Worm (Caenorhabditis elegans) whole organism, L4 larva: Measurements from ENCODE around the gene lin-29.

Experiments used
- D1046.2 ChIP-seq: fragments of 200-800 bp; sonication (Bioruptor generic); IDR thresholded peaks from 2 replicates; pipeline ENCODE4 v1.3.6; 2022; ENCODE audit warnings: missing genetic modification characterization, missing compliant biosample characterization
- F10B5.3 ChIP-seq: sonication (generic microtip); optimal IDR thresholded peaks from 2 replicates; lab custom pipeline; 2016; ENCODE audit warnings: mild to moderate bottlenecking, missing genetic modification characterization, missing compliant biosample characterization
- F49E8.2 ChIP-seq: sonication (generic microtip); optimal IDR thresholded peaks from 2 replicates; lab custom pipeline; 2016; ENCODE audit warnings: missing compliant biosample characterization, mild to moderate bottlenecking, missing genetic modification characterization, borderline replicate concordance
- T26A8.4 ChIP-seq: fragments of 200-800 bp; sonication (Bioruptor generic); IDR thresholded peaks from 2 replicates; pipeline ENCODE4 v1.3.6; 2022; ENCODE audit warnings: missing genetic modification characterization, missing compliant biosample characterization
- Y48G9A.11 ChIP-seq: fragments of 200-800 bp; sonication (Bioruptor generic); IDR thresholded peaks from 2 replicates; pipeline ENCODE4 v1.3.6; 2022; ENCODE audit warnings: missing genetic modification reagents, missing genetic modification characterization, missing compliant biosample characterization
- Y5F2A.4 ChIP-seq: fragments of 200-800 bp; sonication (Bioruptor generic); optimal IDR thresholded peaks from 2 replicates; lab custom pipeline; 2018; ENCODE audit warnings: mild to moderate bottlenecking, missing genetic modification characterization, missing compliant biosample characterization
- ZK546.5 ChIP-seq, 2 experiments: sonication (generic microtip); optimal IDR thresholded peaks; 2 replicates each; lab custom pipeline; 2017; ENCODE audit warnings: missing biosample characterization in 2 of 2, missing genetic modification characterization in 2 of 2
- aha-1 ChIP-seq: fragments of 150-350 bp; peaks from one replicate; lab custom pipeline; 2014; ENCODE audit warnings: missing biosample characterization, missing genetic modification characterization
- aly-2 ChIP-seq: sonication (generic microtip); optimal IDR thresholded peaks from 2 replicates; lab custom pipeline; 2018; ENCODE audit warnings: missing biosample characterization, missing genetic modification characterization
- ceh-44 ChIP-seq: fragments of 200-800 bp; sonication (Bioruptor generic); IDR thresholded peaks from 2 replicates; pipeline ENCODE4 v1.3.6; 2022; ENCODE audit warnings: missing genetic modification reagents, missing genetic modification characterization, missing compliant biosample characterization
- ceh-62 ChIP-seq: sonication (generic microtip); optimal IDR thresholded peaks from 2 replicates; lab custom pipeline; 2017; ENCODE audit warnings: missing biosample characterization, missing genetic modification characterization
- daf-16 ChIP-seq, 3 experiments: sonication (generic microtip); optimal IDR thresholded peaks; 2 replicates each; lab custom pipeline; 2016 to 2017; ENCODE audit warnings: missing genetic modification characterization in 3 of 3, missing genetic modification reagents in 3 of 3, mild to moderate bottlenecking in 2 of 3, missing compliant biosample characterization in 2 of 3, missing biosample characterization in 1 of 3, moderate library complexity in 1 of 3
- daf-8 ChIP-seq: fragments of 200-800 bp; sonication (Bioruptor generic); IDR thresholded peaks from 2 replicates; pipeline ENCODE4 v1.3.6; 2022; ENCODE audit warnings: missing genetic modification characterization, missing compliant biosample characterization
- dmd-6 ChIP-seq: fragments of 200-800 bp; sonication (Bioruptor generic); IDR thresholded peaks from 2 replicates; pipeline ENCODE4 v1.3.6; 2022; ENCODE audit warnings: missing genetic modification reagents, missing genetic modification characterization, missing compliant biosample characterization
- dmd-8 ChIP-seq: fragments of 200-800 bp; sonication (Bioruptor generic); IDR thresholded peaks from 2 replicates; pipeline ENCODE4 v1.3.6; 2022; ENCODE audit warnings: missing genetic modification characterization, missing compliant biosample characterization
- dmd-9 ChIP-seq: fragments of 200-800 bp; sonication (Bioruptor generic); IDR thresholded peaks from 2 replicates; pipeline ENCODE4 v1.3.6; 2022; ENCODE audit warnings: missing genetic modification reagents, missing genetic modification characterization, missing compliant biosample characterization
- dpl-1 ChIP-seq: fragments of 150-350 bp; optimal IDR thresholded peaks from 2 replicates; lab custom pipeline; 2014; ENCODE audit warnings: missing biosample characterization, missing genetic modification reagents, missing genetic modification characterization
- duxl-1 ChIP-seq: sonication (generic microtip); optimal IDR thresholded peaks from 2 replicates; lab custom pipeline; 2016; ENCODE audit warnings: mild to moderate bottlenecking, missing genetic modification characterization, moderate library complexity, missing compliant biosample characterization; ENCODE audit not compliant: poor library complexity
- dve-1 ChIP-seq: sonication (generic microtip); optimal IDR thresholded peaks from 2 replicates; lab custom pipeline; 2017; ENCODE audit warnings: antibody characterized with exemption, mild to moderate bottlenecking, missing genetic modification characterization, missing compliant biosample characterization; ENCODE audit not compliant: insufficient read depth
- egl-27 ChIP-seq: sonication (generic microtip); optimal IDR thresholded peaks from 3 replicates; lab custom pipeline; 2017; ENCODE audit warnings: missing biosample characterization, missing genetic modification reagents, missing genetic modification characterization
- hif-1 ChIP-seq, 2 experiments: sonication (generic microtip); optimal IDR thresholded peaks; 2 replicates each; lab custom pipeline; 2016 to 2017; ENCODE audit warnings: missing compliant biosample characterization in 2 of 2, missing genetic modification characterization in 2 of 2, missing genetic modification reagents in 2 of 2, missing genotype in 2 of 2, mild to moderate bottlenecking in 1 of 2
- hlh-11 ChIP-seq: fragments of 200-800 bp; sonication (Bioruptor generic); optimal IDR thresholded peaks from 2 replicates; lab custom pipeline; 2018; ENCODE audit warnings: mild to moderate bottlenecking, missing genetic modification characterization, missing compliant biosample characterization
- hlh-30 ChIP-seq: sonication (generic microtip); optimal IDR thresholded peaks from 2 replicates; lab custom pipeline; 2017; ENCODE audit warnings: antibody characterized with exemption, mild to moderate bottlenecking, missing genetic modification characterization, missing compliant biosample characterization; ENCODE audit not compliant: insufficient read depth
- jun-1 ChIP-seq: fragments of 150-350 bp; optimal IDR thresholded peaks from 2 replicates; lab custom pipeline; 2014; ENCODE audit warnings: missing biosample characterization, missing genetic modification reagents, missing genetic modification characterization
- lim-7 ChIP-seq: fragments of 200-800 bp; sonication (Bioruptor generic); IDR thresholded peaks from 2 replicates; pipeline ENCODE4 v1.3.6; 2022; ENCODE audit warnings: missing genetic modification characterization, missing compliant biosample characterization
- lin-13 ChIP-seq: fragments of 150-350 bp; optimal IDR thresholded peaks from 2 replicates; lab custom pipeline; 2014; ENCODE audit warnings: missing biosample characterization, missing genetic modification reagents, missing genetic modification characterization
- lin-39 ChIP-seq: fragments of 150-350 bp; optimal IDR thresholded peaks from 2 replicates; lab custom pipeline; 2014; ENCODE audit warnings: missing biosample characterization, missing genetic modification reagents, missing genetic modification characterization
- madf-9 ChIP-seq: fragments of 200-800 bp; sonication (Bioruptor generic); conservative IDR thresholded peaks from 2 replicates; pipeline ENCODE4 v1.3.6; 2022; ENCODE audit warnings: missing genetic modification reagents, missing genetic modification characterization, missing compliant biosample characterization
- mdt-29 ChIP-seq: fragments of 200-800 bp; sonication (Bioruptor generic); IDR thresholded peaks from 2 replicates; pipeline ENCODE4 v1.3.6; 2022; ENCODE audit warnings: missing genetic modification reagents, missing genetic modification characterization, missing compliant biosample characterization
- mep-1 ChIP-seq: fragments of 150-350 bp; sonication (generic microtip); optimal IDR thresholded peaks from 3 replicates; lab custom pipeline; 2014; ENCODE audit warnings: missing biosample characterization, missing genetic modification characterization
- mes-2 ChIP-seq: sonication (generic microtip); optimal IDR thresholded peaks from 2 replicates; lab custom pipeline; 2016; ENCODE audit warnings: missing genotype, mild to moderate bottlenecking, missing genetic modification characterization, missing compliant biosample characterization; ENCODE audit not compliant: poor library complexity, severe bottlenecking
- nhr-111 ChIP-seq: fragments of 200-800 bp; sonication (Bioruptor generic); optimal IDR thresholded peaks from 2 replicates; lab custom pipeline; 2018; ENCODE audit warnings: mild to moderate bottlenecking, missing genetic modification characterization, missing compliant biosample characterization
- nhr-28 ChIP-seq: fragments of 150-350 bp; optimal IDR thresholded peaks from 2 replicates; lab custom pipeline; 2014; ENCODE audit warnings: missing biosample characterization, missing genetic modification characterization
- nhr-41 ChIP-seq: fragments of 200-800 bp; sonication (Bioruptor generic); IDR thresholded peaks from 2 replicates; pipeline ENCODE4 v1.3.6; 2022; ENCODE audit warnings: missing genetic modification reagents, missing genetic modification characterization, missing compliant biosample characterization
- nhr-6 ChIP-seq: fragments of 150-350 bp; optimal IDR thresholded peaks from 2 replicates; lab custom pipeline; 2014; ENCODE audit warnings: missing biosample characterization, missing genetic modification characterization
- pha-4 ChIP-seq, 2 experiments: fragments of 150-350 bp in 1 of 2; fragments of 200-800 bp in 1 of 2; sonication (Bioruptor generic) in 1 of 2; IDR thresholded peaks in 1 of 2; optimal IDR thresholded peaks in 1 of 2; 2 replicates each; pipeline versions ENCODE4 v1.3.6 to Lab custom; 2014 to 2022; ENCODE audit warnings: missing genetic modification characterization in 2 of 2, missing genetic modification reagents in 2 of 2, missing biosample characterization in 1 of 2, missing compliant biosample characterization in 1 of 2
- saeg-2 ChIP-seq: fragments of 200-800 bp; sonication (Bioruptor generic); IDR thresholded peaks from 2 replicates; pipeline ENCODE4 v1.3.6; 2022; ENCODE audit warnings: missing genetic modification reagents, missing genetic modification characterization, missing compliant biosample characterization
- set-16 ChIP-seq: fragments of 200-800 bp; sonication (Bioruptor generic); IDR thresholded peaks from 2 replicates; pipeline ENCODE4 v1.3.6; 2022; ENCODE audit warnings: missing genetic modification reagents, missing genetic modification characterization, missing compliant biosample characterization
- skn-1 ChIP-seq: fragments of 150-350 bp; optimal IDR thresholded peaks from 2 replicates; lab custom pipeline; 2014; ENCODE audit warnings: missing biosample characterization, missing genetic modification characterization
- snpc-1.2 ChIP-seq: fragments of 200-800 bp; sonication (Bioruptor generic); IDR thresholded peaks from 2 replicates; pipeline ENCODE4 v1.3.6; 2022; ENCODE audit warnings: missing genetic modification reagents, missing genetic modification characterization, missing compliant biosample characterization
- spr-1 ChIP-seq: sonication (generic microtip); optimal IDR thresholded peaks from 2 replicates; lab custom pipeline; 2016; ENCODE audit warnings: mild to moderate bottlenecking, missing genetic modification characterization, missing compliant biosample characterization
- tag-97 ChIP-seq: fragments of 200-800 bp; sonication (Bioruptor generic); IDR thresholded peaks from 2 replicates; pipeline ENCODE4 v1.3.6; 2022; ENCODE audit warnings: missing genetic modification characterization, missing compliant biosample characterization
- tra-1 ChIP-seq: fragments of 200-800 bp; sonication (Bioruptor generic); IDR thresholded peaks from 2 replicates; pipeline ENCODE4 v1.3.6; 2022; ENCODE audit warnings: missing genetic modification reagents, missing genetic modification characterization, missing compliant biosample characterization
- unc-39 ChIP-seq: sonication (generic microtip); optimal IDR thresholded peaks from 2 replicates; lab custom pipeline; 2017; ENCODE audit warnings: missing biosample characterization, missing genetic modification characterization
- unc-62 ChIP-seq, 3 experiments: fragments of 150-350 bp in 1 of 3; sonication (generic microtip); optimal IDR thresholded peaks in 2 of 3; peaks in 1 of 3; 1 replicate in 1 of 3; 2 replicates in 2 of 3; lab custom pipeline; 2014 to 2017; ENCODE audit warnings: missing biosample characterization in 3 of 3, missing genetic modification characterization in 3 of 3, missing genetic modification reagents in 3 of 3, missing genotype in 1 of 3
- zfp-2 ChIP-seq: sonication (generic microtip); optimal IDR thresholded peaks from 2 replicates; lab custom pipeline; 2016; ENCODE audit warnings: mild to moderate bottlenecking, missing genetic modification characterization, missing compliant biosample characterization
- ztf-11 ChIP-seq: fragments of 150-350 bp; optimal IDR thresholded peaks from 2 replicates; lab custom pipeline; 2014; ENCODE audit warnings: missing biosample characterization, missing genetic modification characterization

The lin-29 gene

DNA sequence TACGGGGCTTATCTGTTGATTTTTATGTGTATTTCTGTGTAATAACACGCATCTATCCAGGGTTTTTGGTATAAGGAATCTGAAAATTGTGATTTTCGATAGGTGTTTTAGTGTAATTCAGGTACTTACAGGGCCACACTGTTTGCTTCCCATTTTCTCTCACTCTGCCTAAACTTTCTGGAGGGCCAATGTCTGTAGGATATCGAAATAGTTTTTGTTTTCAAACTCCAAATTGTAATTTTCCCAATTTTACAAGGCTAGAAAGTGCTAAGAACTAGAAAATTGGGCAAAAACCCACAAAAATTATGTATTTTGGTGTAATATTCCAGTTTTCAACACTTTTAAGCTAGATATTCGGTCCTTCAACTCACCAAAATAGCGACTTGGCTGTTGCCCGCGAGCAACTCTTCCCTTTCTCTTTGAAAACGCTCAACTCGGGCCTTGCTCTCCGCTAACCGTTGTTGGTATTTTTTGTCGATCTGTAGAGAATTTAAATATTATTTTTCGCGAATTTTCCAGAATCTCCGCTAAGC, 41.6 kb upstream of the lin-29 start:
- TF ChIP-seq aly-2 (tag; lab: Kevin White, UChicago): no peak
- TF ChIP-seq zfp-2 (tag; lab: Kevin White, UChicago): no peak
- TF ChIP-seq daf-8 (GFP tag; lab: Robert Waterston, UW): no peak
- no peak for TF ChIP-seq pha-4 (GFP tag; IDR thresholded peaks at IDR 0.05; lab: Robert Waterston, UW)
- TF ChIP-seq pha-4 (tag; optimal IDR thresholded peaks at IDR 0.05; lab: Kevin White, UChicago): no peak
- TF ChIP-seq ceh-62 (tag; lab: Kevin White, UChicago): no peak
- no peak for TF ChIP-seq nhr-41 (GFP tag; lab: Robert Waterston, UW)
- TF ChIP-seq dve-1: no peak
- TF ChIP-seq unc-62 (GFP tag; optimal IDR thresholded peaks at IDR 0.05 in 1 of 2; lab: Kevin White, UChicago): peak in 1 of 2 experiments; percentile 91
- TF ChIP-seq unc-62 (tag; optimal IDR thresholded peaks at IDR 0.05; lab: Kevin White, UChicago): no peak
- no peak for TF ChIP-seq nhr-111
- TF ChIP-seq lim-7 (GFP tag; lab: Robert Waterston, UW): no peak
- no peak for TF ChIP-seq dmd-9 (GFP tag; lab: Robert Waterston, UW)
- no peak for TF ChIP-seq F49E8.2 (tag; lab: Kevin White, UChicago)
- TF ChIP-seq egl-27 (tag; lab: Kevin White, UChicago): no peak
- peak; percentile 93 for TF ChIP-seq aha-1
- no peak for TF ChIP-seq unc-39
- no peak for TF ChIP-seq ceh-44
- TF ChIP-seq madf-9 (GFP tag; lab: Robert Waterston, UW): no peak
- no peak for TF ChIP-seq skn-1 (tag; lab: Kevin White, UChicago)
- no peak for TF ChIP-seq tag-97 (GFP tag; lab: Robert Waterston, UW)
- TF ChIP-seq D1046.2 (GFP tag; lab: Robert Waterston, UW): 0 out of 2 replicates have a peak, but pooled peaks have one; percentile 7
- no peak for TF ChIP-seq dpl-1 (GFP tag; lab: Kevin White, UChicago)
- TF ChIP-seq dmd-8 (GFP tag; lab: Robert Waterston, UW): no peak
- TF ChIP-seq nhr-28: no peak
- no peak for TF ChIP-seq dmd-6
- no peak for TF ChIP-seq hlh-30 (tag; lab: Kevin White, UChicago)
- no peak for TF ChIP-seq ZK546.5 (tag; optimal IDR thresholded peaks at IDR 0.05; lab: Kevin White, UChicago)
- no peak for TF ChIP-seq nhr-6 (tag; lab: Kevin White, UChicago)
- no peak for TF ChIP-seq T26A8.4 (GFP tag; lab: Robert Waterston, UW)
- TF ChIP-seq spr-1: no peak
- TF ChIP-seq ztf-11: no peak
- TF ChIP-seq snpc-1.2 (GFP tag; lab: Robert Waterston, UW): no peak
- TF ChIP-seq mes-2 (tag; lab: Kevin White, UChicago): peak; percentile 23

- TF ChIP-seq Y48G9A.11 (GFP tag; lab: Robert Waterston, UW) (peak; percentile 35; the same call in 1 of the 2 replicates), aha-1 (peak; percentile 96), F10B5.3 (tag; lab: Kevin White, UChicago) (peak; percentile 50), hlh-11 (peak; percentile 50), duxl-1 (tag; lab: Kevin White, UChicago) (peak; percentile 19), zfp-2 (tag; lab: Kevin White, UChicago) (no peak), mdt-29 (GFP tag; lab: Robert Waterston, UW) (peak; percentile 37; the same call in 1 of the 2 replicates), hif-1 (tag; optimal IDR thresholded peaks at IDR 0.05; lab: Kevin White, UChicago) (peak in 1 of 2 experiments; percentile 32), saeg-2 (GFP tag; lab: Robert Waterston, UW) (peak; percentile 40; the same call in 1 of the 2 replicates), jun-1 (no peak), mep-1 (tag; lab: Kevin White, UChicago) (peak; percentile 51), Y5F2A.4 (GFP tag; lab: Kevin White, UChicago) (no peak), lin-13 (peak; percentile 23), tra-1 (GFP tag; lab: Robert Waterston, UW) (peak; percentile 54; the same call in 1 of the 2 replicates), daf-16 (GFP tag; optimal IDR thresholded peaks at IDR 0.05; lab: Kevin White, UChicago) (peak in 1 of 2 experiments; percentile 24), daf-16 (tag; optimal IDR thresholded peaks at IDR 0.05; lab: Kevin White, UChicago) (peak; percentile 68), lin-39 (tag; lab: Kevin White, UChicago) (peak; percentile 38), ztf-11 (no peak), set-16 (no peak)
Observed at ce11 chrII:11974048-11974995, 39.2 kb upstream of the lin-29 start.
